Worm (Caenorhabditis elegans) whole organism, L2 larva: ENCODE results near the gene fbxb-40.

Experiments
- C34F6.9 ChIP-seq: fragments of 150-350 bp; optimal IDR thresholded peaks from 2 replicates; lab custom pipeline; 2014; ENCODE audit warnings: missing biosample characterization, missing genetic modification characterization
- F13H6.1 ChIP-seq: sonication (generic microtip); optimal IDR thresholded peaks from 2 replicates; lab custom pipeline; 2016; ENCODE audit warnings: missing genetic modification characterization, missing compliant biosample characterization
- Y55F3AM.14 ChIP-seq: fragments of 200-800 bp; sonication (Bioruptor generic); optimal IDR thresholded peaks from 2 replicates; lab custom pipeline; 2018; ENCODE audit warnings: mild to moderate bottlenecking, missing genetic modification characterization, missing compliant biosample characterization
- ZK546.5 ChIP-seq: sonication (generic microtip); optimal IDR thresholded peaks from 2 replicates; lab custom pipeline; 2017; ENCODE audit warnings: missing biosample characterization, missing genetic modification characterization
- blmp-1 ChIP-seq: sonication (generic microtip); optimal IDR thresholded peaks from 2 replicates; lab custom pipeline; 2017; ENCODE audit warnings: missing genetic modification characterization, mild to moderate bottlenecking, missing compliant biosample characterization, antibody characterized with exemption, moderate library complexity; ENCODE audit not compliant: insufficient read depth
- ceh-16 ChIP-seq: fragments of 150-350 bp; optimal IDR thresholded peaks from 2 replicates; lab custom pipeline; 2014; ENCODE audit warnings: missing biosample characterization, missing genetic modification characterization
- dmd-4 ChIP-seq: sonication (generic microtip); optimal IDR thresholded peaks from 2 replicates; lab custom pipeline; 2017; ENCODE audit warnings: missing biosample characterization, missing genetic modification characterization
- egl-27 ChIP-seq: sonication (generic microtip); optimal IDR thresholded peaks from 3 replicates; lab custom pipeline; 2017; ENCODE audit warnings: missing biosample characterization, missing genetic modification reagents, missing genetic modification characterization
- elt-1 ChIP-seq: fragments of 150-350 bp; optimal IDR thresholded peaks from 2 replicates; lab custom pipeline; 2014; ENCODE audit warnings: missing biosample characterization, missing genetic modification characterization
- fos-1 ChIP-seq: fragments of 150-350 bp; optimal IDR thresholded peaks from 2 replicates; lab custom pipeline; 2014; ENCODE audit warnings: missing biosample characterization, missing genetic modification characterization
- lin-11 ChIP-seq: fragments of 150-350 bp; sonication (generic microtip); optimal IDR thresholded peaks from 2 replicates; lab custom pipeline; 2014; ENCODE audit warnings: missing biosample characterization, missing genetic modification characterization, inconsistent platforms, mixed read lengths
- lin-13 ChIP-seq: fragments of 150-350 bp; optimal IDR thresholded peaks from 2 replicates; lab custom pipeline; 2014; ENCODE audit warnings: missing biosample characterization, missing genetic modification reagents, missing genetic modification characterization
- lin-39 ChIP-seq: fragments of 150-350 bp; optimal IDR thresholded peaks from 2 replicates; lab custom pipeline; 2014; ENCODE audit warnings: missing biosample characterization, missing genetic modification reagents, missing genetic modification characterization
- lsy-2 ChIP-seq, 2 experiments: fragments of 150-350 bp in 1 of 2; sonication (generic microtip) in 1 of 2; optimal IDR thresholded peaks; 2 replicates each; lab custom pipeline; 2014 to 2017; ENCODE audit warnings: missing biosample characterization in 2 of 2, missing genetic modification characterization in 2 of 2
- mab-5 ChIP-seq: fragments of 150-350 bp; optimal IDR thresholded peaks from 2 replicates; lab custom pipeline; 2014; ENCODE audit warnings: missing biosample characterization, missing genetic modification characterization
- mbf-1 ChIP-seq: sonication (generic microtip); optimal IDR thresholded peaks from 2 replicates; lab custom pipeline; 2017; ENCODE audit warnings: missing biosample characterization, missing genetic modification characterization
- mdl-1 ChIP-seq, 2 experiments: fragments of 150-350 bp in 1 of 2; sonication (generic microtip) in 1 of 2; optimal IDR thresholded peaks; 2 replicates each; lab custom pipeline; 2017; ENCODE audit warnings: missing biosample characterization in 2 of 2, missing genetic modification characterization in 2 of 2
- nhr-10 ChIP-seq: sonication (generic microtip); optimal IDR thresholded peaks from 2 replicates; lab custom pipeline; 2017; ENCODE audit warnings: missing biosample characterization, missing genetic modification characterization
- nhr-12 ChIP-seq: fragments of 150-350 bp; optimal IDR thresholded peaks from 2 replicates; lab custom pipeline; 2014; ENCODE audit warnings: missing biosample characterization, missing genetic modification characterization
- nhr-129 ChIP-seq: fragments of 150-350 bp; optimal IDR thresholded peaks from 2 replicates; lab custom pipeline; 2014; ENCODE audit warnings: missing biosample characterization, missing genetic modification characterization
- nhr-21 ChIP-seq: fragments of 150-350 bp; optimal IDR thresholded peaks from 2 replicates; lab custom pipeline; 2014; ENCODE audit warnings: missing biosample characterization, missing genetic modification characterization
- nhr-23 ChIP-seq: fragments of 150-350 bp; optimal IDR thresholded peaks from 2 replicates; lab custom pipeline; 2014; ENCODE audit warnings: missing biosample characterization, missing genetic modification reagents, missing genetic modification characterization
- nhr-237 ChIP-seq: fragments of 150-350 bp; optimal IDR thresholded peaks from 2 replicates; lab custom pipeline; 2014; ENCODE audit warnings: missing biosample characterization, missing genetic modification characterization
- nhr-25 ChIP-seq: fragments of 150-350 bp; sonication (generic microtip); optimal IDR thresholded peaks from 3 replicates; lab custom pipeline; 2014; ENCODE audit warnings: missing biosample characterization, missing genetic modification characterization
- nhr-6 ChIP-seq: fragments of 150-350 bp; optimal IDR thresholded peaks from 2 replicates; lab custom pipeline; 2014; ENCODE audit warnings: missing biosample characterization, missing genetic modification characterization
- nhr-77 ChIP-seq: fragments of 150-350 bp; optimal IDR thresholded peaks from 2 replicates; lab custom pipeline; 2014; ENCODE audit warnings: missing biosample characterization, missing genetic modification characterization
- peb-1 ChIP-seq: fragments of 150-350 bp; optimal IDR thresholded peaks from 2 replicates; lab custom pipeline; 2014; ENCODE audit warnings: missing biosample characterization, missing genetic modification characterization
- skn-1 ChIP-seq: sonication (generic microtip); optimal IDR thresholded peaks from 2 replicates; lab custom pipeline; 2017; ENCODE audit warnings: missing biosample characterization, missing genetic modification characterization
- sma-9 ChIP-seq, 2 experiments: fragments of 150-350 bp in 1 of 2; sonication (generic microtip) in 1 of 2; optimal IDR thresholded peaks; 2 replicates each; lab custom pipeline; 2014 to 2016; ENCODE audit warnings: missing genetic modification characterization in 2 of 2, mild to moderate bottlenecking in 1 of 2, missing biosample characterization in 1 of 2, missing compliant biosample characterization in 1 of 2, missing genetic modification reagents in 1 of 2, moderate library complexity in 1 of 2
- unc-39 ChIP-seq: fragments of 150-350 bp; optimal IDR thresholded peaks from 2 replicates; lab custom pipeline; 2014; ENCODE audit warnings: missing biosample characterization, missing genetic modification characterization
- unc-55 ChIP-seq: fragments of 150-350 bp; sonication (generic microtip); optimal IDR thresholded peaks from 3 replicates; lab custom pipeline; 2014; ENCODE audit warnings: missing biosample characterization, missing genetic modification reagents, missing genetic modification characterization
- zag-1 ChIP-seq: fragments of 150-350 bp; optimal IDR thresholded peaks from 2 replicates; lab custom pipeline; 2014; ENCODE audit warnings: missing biosample characterization, missing genetic modification characterization
- ztf-11 ChIP-seq: sonication (generic microtip); optimal IDR thresholded peaks from 2 replicates; lab custom pipeline; 2017; ENCODE audit warnings: missing biosample characterization, missing genetic modification characterization

fbxb-40 gene

DNA sequence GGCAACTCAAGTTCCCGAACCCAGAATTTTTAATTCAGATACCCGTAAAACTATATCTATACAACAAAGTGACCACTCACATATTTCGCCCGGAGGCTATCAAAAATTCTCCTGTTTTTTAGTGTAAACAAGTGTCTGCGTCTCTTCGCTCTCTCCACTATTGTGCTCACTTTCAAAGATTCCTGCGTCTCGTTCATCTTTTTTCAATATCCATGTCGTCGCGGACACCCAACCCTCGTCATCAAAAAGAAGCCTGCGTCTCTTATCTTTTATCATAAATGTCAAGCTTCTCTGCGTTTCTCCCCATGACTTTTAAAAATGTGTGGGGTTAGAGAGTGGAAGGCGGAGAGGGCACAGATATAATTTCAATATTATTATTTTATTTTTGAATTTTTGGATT is 35.1 kb upstream of the fbxb-40 start (continued):
- TF ChIP-seq lin-13 (GFP tag; lab: Kevin White, UChicago) = peak; percentile 38
- TF ChIP-seq Y55F3AM.14 (GFP tag; lab: Kevin White, UChicago) = no peak
- no peak for TF ChIP-seq mdl-1 (tag; optimal IDR thresholded peaks at IDR 0.05; lab: Kevin White, UChicago)

DNA sequence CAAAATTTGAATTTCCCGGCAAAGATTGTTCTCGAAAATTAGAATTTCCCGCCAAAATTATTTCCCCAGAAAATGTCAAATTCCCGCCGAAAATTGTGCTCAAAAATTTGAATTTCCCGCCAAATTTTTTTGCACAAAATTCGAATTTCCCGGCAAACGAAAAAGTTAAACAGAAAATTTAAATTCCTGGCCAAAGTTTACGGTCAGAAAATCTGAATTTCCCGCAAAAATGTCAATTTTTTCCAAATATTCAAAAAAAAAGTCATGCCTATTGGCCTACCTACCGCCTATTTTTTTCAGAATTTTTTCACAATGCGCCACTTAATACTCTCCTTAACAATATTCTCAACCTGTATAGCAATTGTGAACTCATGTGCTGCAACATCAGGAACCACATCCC is 33.1 kb upstream of the fbxb-40 start, which contains the start of gene K02E7.1:
TSS of gene K02E7.1 (plus strand) at position 301 of the 400 bp plus-strand sequence.
- TF ChIP-seq dmd-4 (no peak), nhr-12 (tag; lab: Kevin White, UChicago) (no peak), nhr-25 (tag; lab: Kevin White, UChicago) (no peak), mab-5 (tag; lab: Kevin White, UChicago) (no peak), lin-39 (tag; lab: Kevin White, UChicago) (no peak), lin-11 (no peak), unc-55 (GFP tag; lab: Kevin White, UChicago) (no peak), zag-1 (tag; lab: Kevin White, UChicago) (no peak)

DNA sequence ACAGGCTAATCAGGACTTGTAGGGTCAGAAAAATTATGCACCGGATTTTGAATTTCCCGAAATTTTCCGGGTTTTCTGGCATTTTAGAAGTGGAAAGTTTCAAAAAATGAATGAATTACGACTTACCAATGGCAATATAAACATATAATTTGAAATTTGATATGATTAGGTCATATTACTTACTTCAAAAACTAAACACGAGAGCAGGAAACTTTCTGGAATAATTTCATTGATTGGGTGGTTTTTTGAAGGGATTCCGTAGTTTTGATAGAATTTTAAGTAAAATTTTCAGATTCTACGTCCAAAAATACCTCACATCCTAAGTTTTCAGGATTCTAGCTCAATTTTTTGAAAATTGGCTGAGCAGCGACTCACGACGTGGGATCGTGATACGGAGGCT is 25.7 kb upstream of the fbxb-40 start, which contains the start of gene K02E7.11:
TSS of gene K02E7.11 (minus strand) at position 101 of the 400 bp plus-strand sequence.
- TF ChIP-seq ztf-11 (no peak), fos-1 (no peak), nhr-25 (tag; lab: Kevin White, UChicago) (no peak), C34F6.9 (tag; lab: Kevin White, UChicago) (no peak), nhr-77 (tag; lab: Kevin White, UChicago) (no peak), mdl-1 (tag; optimal IDR thresholded peaks at IDR 0.05; lab: Kevin White, UChicago) (no peak), peb-1 (tag; lab: Kevin White, UChicago) (no peak), nhr-23 (tag; lab: Kevin White, UChicago) (no peak), elt-1 (no peak), nhr-237 (tag; lab: Kevin White, UChicago) (no peak), unc-39 (tag; lab: Kevin White, UChicago) (no peak), skn-1 (tag; lab: Kevin White, UChicago) (no peak)

DNA sequence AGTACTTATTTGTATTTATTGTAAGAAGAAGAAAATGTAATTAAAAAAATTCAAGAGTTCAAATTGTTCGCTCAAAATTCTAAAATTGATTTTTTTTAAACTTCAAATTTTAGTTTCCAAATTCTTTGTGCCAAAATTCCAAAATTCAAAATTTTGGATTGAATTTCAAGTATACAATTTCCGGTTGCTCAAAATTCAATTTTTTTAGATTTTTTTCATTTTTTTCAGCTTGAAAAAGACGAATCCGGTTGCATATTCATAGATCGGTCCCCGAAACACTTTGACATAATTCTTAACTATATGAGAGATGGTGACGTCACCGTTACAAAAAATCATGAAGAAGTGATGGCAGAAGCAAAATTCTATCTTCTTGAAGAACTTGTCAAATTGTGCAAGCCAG is 22.4 kb upstream of the fbxb-40 start, which contains the start of gene K02E7.4:
TSS of gene K02E7.4 (plus strand) at position 301 of the 400 bp plus-strand sequence.
- no peak for TF ChIP-seq unc-55 (GFP tag; lab: Kevin White, UChicago)
- TF ChIP-seq ceh-16 = no peak

DNA sequence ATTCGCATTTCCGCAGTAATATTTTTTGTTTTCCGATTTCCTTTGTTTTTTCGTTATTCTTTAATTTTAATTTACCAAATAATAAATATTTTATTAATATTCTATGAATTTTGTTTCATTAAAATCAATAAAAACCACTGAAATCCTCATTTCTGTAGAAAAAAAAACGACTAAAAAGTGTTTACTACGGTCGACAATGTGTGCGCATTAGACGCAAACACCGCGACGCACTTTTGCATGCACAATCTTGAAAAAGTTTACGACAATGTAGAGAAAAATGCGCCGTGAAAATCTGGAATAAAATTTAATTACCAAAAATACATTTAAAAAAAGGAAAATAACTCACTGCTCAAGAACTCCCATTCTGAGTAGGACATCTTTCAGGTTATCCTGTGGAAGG is 21.7 kb upstream of the fbxb-40 start:
- TF ChIP-seq lin-39 (tag; lab: Kevin White, UChicago) = no peak
- TF ChIP-seq ceh-16 = no peak

DNA sequence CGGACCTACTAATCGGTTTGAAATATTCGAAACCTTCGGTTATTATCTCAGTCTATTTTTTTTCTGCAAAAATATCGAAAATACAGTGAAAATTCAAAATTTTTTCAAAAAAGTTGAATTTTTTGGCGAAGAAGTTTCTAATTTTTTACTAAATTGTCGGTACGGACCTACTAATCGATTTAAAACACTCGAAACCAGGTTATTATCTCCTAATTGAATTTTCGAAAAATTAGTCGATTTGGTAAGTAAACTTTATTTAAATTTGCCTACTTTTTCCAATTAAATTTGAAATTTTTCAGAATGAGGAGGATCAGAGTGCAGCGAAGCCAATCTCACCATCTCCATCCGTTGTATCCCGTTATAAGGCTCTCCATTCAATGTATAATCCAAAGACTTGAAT is 21.1 kb upstream of the fbxb-40 start, which contains the start of gene K02E7.12:
TSS of gene K02E7.12 (plus strand) at position 301 of the 400 bp plus-strand sequence.
- no peak for TF ChIP-seq ceh-16
- no peak for TF ChIP-seq nhr-129 (tag; lab: Kevin White, UChicago)
- no peak for TF ChIP-seq zag-1 (tag; lab: Kevin White, UChicago)
- TF ChIP-seq mbf-1 (tag; lab: Kevin White, UChicago) = no peak
- TF ChIP-seq sma-9 (GFP tag; optimal IDR thresholded peaks at IDR 0.05; lab: Kevin White, UChicago) = no peak
- TF ChIP-seq sma-9 (tag; optimal IDR thresholded peaks at IDR 0.05; lab: Kevin White, UChicago) = no peak
- TF ChIP-seq nhr-10 (tag; lab: Kevin White, UChicago) = no peak
- no peak for TF ChIP-seq F13H6.1
- no peak for TF ChIP-seq Y55F3AM.14 (GFP tag; lab: Kevin White, UChicago)
- TF ChIP-seq blmp-1 = no peak
- TF ChIP-seq nhr-6 (tag; lab: Kevin White, UChicago) = no peak
- no peak for TF ChIP-seq ZK546.5 (tag; lab: Kevin White, UChicago)
- TF ChIP-seq lsy-2 (tag; optimal IDR thresholded peaks at IDR 0.05; lab: Kevin White, UChicago) = no peak
- no peak for TF ChIP-seq egl-27
- TF ChIP-seq nhr-21 (tag; lab: Kevin White, UChicago) = no peak
